Fruit fly (Drosophila melanogaster): ENCODE measurements around the gene Met75Ca.

Met75Ca gene

dm6 chr3L:18449691-18450090 is 22.5 kb downstream of the Met75Ca start:
- TF ChIP-seq CG11504 (tag; optimal IDR thresholded peaks at IDR 0.05) (peak; percentile 10), D19A (tag; optimal IDR thresholded peaks at IDR 0.05) (peak; percentile 92), CG13296 (GFP tag; optimal IDR thresholded peaks at IDR 0.05) (no peak), gem (tag; optimal IDR thresholded peaks at IDR 0.05) (peak; percentile 10)

DNA sequence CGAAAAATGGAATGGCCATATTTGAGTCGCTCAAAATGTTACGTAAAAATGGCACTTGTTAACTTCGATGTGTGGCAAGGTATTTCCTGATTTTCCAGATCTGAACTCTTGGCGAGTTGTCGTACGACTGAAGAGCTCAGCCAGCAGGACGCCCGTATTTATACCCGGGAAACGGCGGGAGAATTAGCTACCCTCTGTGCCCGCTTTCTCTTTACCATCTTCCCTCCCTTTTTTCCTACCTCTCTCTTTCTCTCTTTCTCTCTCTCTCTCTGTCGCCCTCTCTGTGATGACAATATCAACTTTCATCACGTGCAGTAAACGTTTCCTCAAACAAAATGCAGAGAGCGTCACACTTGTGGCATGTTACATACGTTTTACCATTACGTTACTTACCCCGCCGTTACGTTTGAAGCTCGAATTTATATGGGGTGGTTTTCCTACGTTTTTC is 32.4 kb downstream of the Met75Ca start, which contains the start of gene skl:
TSS of gene skl (minus strand) at position 134 of the 448 bp plus-strand sequence.
- no peak for TF ChIP-seq da (GFP tag; optimal IDR thresholded peaks at IDR 0.05)
- TF ChIP-seq Trl (optimal IDR thresholded peaks at IDR 0.05): peak; percentile 75 to 95
- TF ChIP-seq Trl (GFP tag; optimal IDR thresholded peaks at IDR 0.05): peak; percentile 31
- no peak for TF ChIP-seq pb (GFP tag; optimal IDR thresholded peaks at IDR 0.05)
- TF ChIP-seq CG6254 (GFP tag; optimal IDR thresholded peaks at IDR 0.05): no peak
- peak; percentile 61 for TF ChIP-seq sens (GFP tag)
- TF ChIP-seq gsb-n (tag; optimal IDR thresholded peaks at IDR 0.05): peak; percentile 38
- TF ChIP-seq CG9437 (GFP tag; optimal IDR thresholded peaks at IDR 0.05): peak; percentile 98
- TF ChIP-seq Antp (GFP tag; optimal IDR thresholded peaks at IDR 0.05): no peak
- TF ChIP-seq CG10979 (tag; optimal IDR thresholded peaks at IDR 0.05): no peak
- TF ChIP-seq sna (GFP tag; IDR thresholded peaks at IDR 0.05; ENCODE audit: partially characterized antibody): no peak
- peak; percentile 90 for TF ChIP-seq scrt (GFP tag; optimal IDR thresholded peaks at IDR 0.05)
- TF ChIP-seq CG1233 (GFP tag; optimal IDR thresholded peaks at IDR 0.05): no peak
- TF ChIP-seq CG8359 (GFP tag; optimal IDR thresholded peaks at IDR 0.05; ENCODE audit: borderline replicate concordance): no peak
- TF ChIP-seq CG4730 (GFP tag; IDR thresholded peaks at IDR 0.05): no peak
- no peak for TF ChIP-seq Taf1 (GFP tag; IDR thresholded peaks at IDR 0.05)
- TF ChIP-seq cwo (GFP tag; optimal IDR thresholded peaks at IDR 0.05): peak; percentile 67
- TF ChIP-seq stwl (tag; optimal IDR thresholded peaks at IDR 0.05): peak; percentile 52
- TF ChIP-seq corto (GFP tag; optimal IDR thresholded peaks at IDR 0.05): no peak
- TF ChIP-seq CG15073 (GFP tag; optimal IDR thresholded peaks at IDR 0.05): no peak
- no peak for TF ChIP-seq HmgZ (tag; optimal IDR thresholded peaks at IDR 0.05)
- no peak for TF ChIP-seq bsh (GFP tag; optimal IDR thresholded peaks at IDR 0.05)
- peak; percentile 41 for TF ChIP-seq Kr (GFP tag; optimal IDR thresholded peaks at IDR 0.05)
- peak; percentile 80 for TF ChIP-seq CG3163 (GFP tag; optimal IDR thresholded peaks at IDR 0.05)
- TF ChIP-seq CG6175 (GFP tag; IDR thresholded peaks at IDR 0.05): no peak
- no peak for TF ChIP-seq sqz (GFP tag; optimal IDR thresholded peaks at IDR 0.05)
- TF ChIP-seq CG10366 (GFP tag; IDR thresholded peaks at IDR 0.05): no peak
- no peak for TF ChIP-seq CG11398 (GFP tag; optimal IDR thresholded peaks at IDR 0.05)
- no peak for TF ChIP-seq BEAF-32 (GFP tag; optimal IDR thresholded peaks at IDR 0.05)
- TF ChIP-seq HmgD (GFP tag; optimal IDR thresholded peaks at IDR 0.05): no peak
- no peak for TF ChIP-seq CG6854 (GFP tag; optimal IDR thresholded peaks at IDR 0.05)
- peak in 1 of 2 experiments; percentile 7 for TF ChIP-seq chif (GFP tag; optimal IDR thresholded peaks at IDR 0.05)
- no peak for TF ChIP-seq CG2120 (GFP tag; optimal IDR thresholded peaks at IDR 0.05)
- TF ChIP-seq toy (GFP tag; IDR thresholded peaks at IDR 0.05): no peak
- TF ChIP-seq en (GFP tag; optimal IDR thresholded peaks at IDR 0.05): no peak
- TF ChIP-seq CG4854 (GFP tag; optimal IDR thresholded peaks at IDR 0.05): no peak
- no peak for TF ChIP-seq CG11456 (GFP tag; IDR thresholded peaks at IDR 0.05)
- TF ChIP-seq fd64A (GFP tag; optimal IDR thresholded peaks at IDR 0.05): no peak
- no peak for TF ChIP-seq dysf (GFP tag; IDR thresholded peaks at IDR 0.05)
- TF ChIP-seq CG10431 (GFP tag; optimal IDR thresholded peaks at IDR 0.05): no peak
- TF ChIP-seq schlank (tag; optimal IDR thresholded peaks at IDR 0.05): no peak
- no peak for TF ChIP-seq CG34422 (GFP tag; IDR thresholded peaks at IDR 0.05)
- no peak for TF ChIP-seq Poxn (GFP tag; IDR thresholded peaks at IDR 0.05)
- TF ChIP-seq bbx (GFP tag; IDR thresholded peaks at IDR 0.05; ENCODE audit: partially characterized antibody): no peak
- TF ChIP-seq crc (GFP tag; optimal IDR thresholded peaks at IDR 0.05): no peak
- TF ChIP-seq D19B (GFP tag; optimal IDR thresholded peaks at IDR 0.05): no peak
